Fruit fly (Drosophila melanogaster) whole organism, embryonic: ENCODE data around the gene ph-d.

Source experiments
- Bteb2 ChIP-seq: fragments of 200-800 bp; sonication (Bioruptor generic); optimal IDR thresholded peaks from 2 replicates; lab custom pipeline; 2016; ENCODE audit warnings: missing biosample characterization, missing genetic modification characterization
- CG12769 ChIP-seq: fragments of 200-800 bp; sonication (Bioruptor generic); optimal IDR thresholded peaks from 2 replicates; lab custom pipeline; 2019; ENCODE audit warnings: missing biosample characterization, mild to moderate bottlenecking, missing genetic modification characterization, moderate library complexity
- CG17912 ChIP-seq: fragments of 200-800 bp; sonication (Bioruptor generic); optimal IDR thresholded peaks from 2 replicates; lab custom pipeline; 2018; ENCODE audit warnings: missing biosample characterization, mild to moderate bottlenecking, missing genetic modification characterization
- CG31388 ChIP-seq: fragments of 200-800 bp; sonication (Bioruptor generic); optimal IDR thresholded peaks from 2 replicates; lab custom pipeline; 2016; ENCODE audit warnings: missing biosample characterization, missing genetic modification characterization
- CG4424 ChIP-seq: fragments of 200-800 bp; sonication (Bioruptor generic); optimal IDR thresholded peaks from 3 replicates; lab custom pipeline; 2016; ENCODE audit warnings: missing biosample characterization, missing genetic modification characterization
- CG7271 ChIP-seq: fragments of 200-800 bp; sonication (Bioruptor generic); optimal IDR thresholded peaks from 2 replicates; lab custom pipeline; 2018; ENCODE audit warnings: missing biosample characterization, mild to moderate bottlenecking, missing genetic modification characterization, moderate library complexity
- Gsc ChIP-seq: fragments of 200-800 bp; sonication (Bioruptor generic); IDR thresholded peaks from 2 replicates; pipeline ENCODE4 v1.3.6; 2022; ENCODE audit warnings: missing biosample characterization, missing genetic modification characterization
- exex ChIP-seq: fragments of 200-800 bp; sonication (Bioruptor generic); optimal IDR thresholded peaks from 4 replicates; lab custom pipeline; 2018; ENCODE audit warnings: missing biosample characterization, mild to moderate bottlenecking, missing genetic modification characterization, moderate library complexity
- grn ChIP-seq: fragments of 200-800 bp; sonication (Bioruptor generic); optimal IDR thresholded peaks from 3 replicates; lab custom pipeline; 2017; ENCODE audit warnings: missing biosample characterization, missing genetic modification characterization
- sim ChIP-seq: fragments of 200-800 bp; sonication (Bioruptor generic); IDR thresholded peaks from 2 replicates; pipeline ENCODE4 v1.3.6; 2022; ENCODE audit warnings: missing biosample characterization, missing genetic modification characterization
- sug ChIP-seq: fragments of 200-800 bp; optimal IDR thresholded peaks from 2 replicates; lab custom pipeline; 2019; ENCODE audit warnings: missing biosample characterization, mild to moderate bottlenecking, missing genetic modification characterization, moderate library complexity
- yki ChIP-seq: fragments of >200 bp; optimal IDR thresholded peaks from 3 replicates; lab custom pipeline; 2018

DNA sequence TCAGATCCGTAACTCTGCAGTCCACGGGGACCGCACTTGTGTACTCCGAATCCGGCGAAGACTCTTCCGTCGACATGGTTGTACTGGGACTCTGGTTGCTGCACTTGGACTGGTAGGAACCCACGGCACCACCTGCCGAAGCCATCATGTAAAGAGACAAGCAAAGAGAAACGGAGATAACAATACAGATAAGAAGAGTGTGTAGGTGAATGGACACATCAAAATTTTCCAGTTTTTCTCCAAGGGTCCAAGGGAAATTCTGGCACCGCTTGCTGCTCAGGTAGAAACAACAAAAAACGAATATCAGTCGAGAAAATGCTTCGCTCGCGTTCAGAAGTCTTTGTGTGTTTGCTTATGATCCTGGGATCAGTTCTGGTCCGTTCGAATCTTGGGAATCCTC lies 54.8 kb downstream of the ph-d start, which contains the start of gene CG4194:
- TF ChIP-seq CG4424 (GFP tag; lab: Kevin White, UChicago) (no peak), sug (no peak), grn (GFP tag; lab: Kevin White, UChicago) (no peak), Bteb2 (GFP tag; lab: Kevin White, UChicago) (no peak), CG12769 (no peak), exex (tag; lab: Kevin White, UChicago) (no peak), CG7271 (tag; lab: Kevin White, UChicago) (no peak), sim (GFP tag; lab: Robert Waterston, UW) (no peak), yki (no peak), CG31388 (GFP tag; lab: Kevin White, UChicago) (no peak), Gsc (GFP tag; lab: Robert Waterston, UW) (no peak), CG17912 (GFP tag; lab: Kevin White, UChicago) (no peak)
